Fruit fly (Drosophila melanogaster) whole organism, embryonic: ENCODE data around the gene Vlet.
A peak's percentile ranks its signal among the peaks of the same experiment; 100 is the strongest.

Experiments
- ATbp ChIP-seq: fragments of 200-800 bp; sonication (Bioruptor generic); optimal IDR thresholded peaks from 2 replicates; lab custom pipeline; 2017; ENCODE audit warnings: missing biosample characterization, mild to moderate bottlenecking, missing genetic modification characterization, missing genetic modification reagents
- Abd-B ChIP-seq: fragments of 200-800 bp; sonication (Bioruptor generic); optimal IDR thresholded peaks from 2 replicates; lab custom pipeline; 2018; ENCODE audit warnings: missing biosample characterization, mild to moderate bottlenecking, missing genetic modification characterization, moderate library complexity
- Atf6 ChIP-seq: fragments of 200-800 bp; sonication (Bioruptor generic); IDR thresholded peaks from 2 replicates; pipeline ENCODE4 v1.3.6; 2022; ENCODE audit warnings: missing biosample characterization, missing genetic modification characterization
- CG10543 ChIP-seq: fragments of 200-800 bp; sonication (Bioruptor generic); optimal IDR thresholded peaks from 3 replicates; lab custom pipeline; 2017; ENCODE audit warnings: missing biosample characterization, mild to moderate bottlenecking, missing genetic modification characterization, moderate library complexity
- CG10979 ChIP-seq: fragments of 200-800 bp; sonication (Bioruptor generic); optimal IDR thresholded peaks from 2 replicates; lab custom pipeline; 2018; ENCODE audit warnings: missing biosample characterization, mild to moderate bottlenecking, missing genetic modification characterization, moderate library complexity
- CG15011 ChIP-seq: fragments of 200-800 bp; sonication (Bioruptor generic); optimal IDR thresholded peaks from 3 replicates; lab custom pipeline; 2018; ENCODE audit warnings: missing biosample characterization, mild to moderate bottlenecking, missing genetic modification characterization
- CG15269 ChIP-seq: fragments of 200-800 bp; sonication (Bioruptor generic); optimal IDR thresholded peaks from 2 replicates; lab custom pipeline; 2018; ENCODE audit warnings: missing biosample characterization, mild to moderate bottlenecking, missing genetic modification characterization, moderate library complexity
- CG15696 ChIP-seq: fragments of 200-800 bp; sonication (Bioruptor generic); optimal IDR thresholded peaks from 2 replicates; lab custom pipeline; 2019; ENCODE audit warnings: missing biosample characterization, mild to moderate bottlenecking, missing genetic modification characterization, moderate library complexity
- CG1602 ChIP-seq: fragments of 200-800 bp; sonication (Bioruptor generic); optimal IDR thresholded peaks from 3 replicates; lab custom pipeline; 2016; ENCODE audit warnings: missing biosample characterization, missing genetic modification characterization
- CG1603 ChIP-seq: fragments of 200-800 bp; sonication (Bioruptor generic); optimal IDR thresholded peaks from 2 replicates; lab custom pipeline; 2019; ENCODE audit warnings: missing biosample characterization, mild to moderate bottlenecking, missing genetic modification characterization, moderate library complexity
- CG16863 ChIP-seq: fragments of 200-800 bp; sonication (Bioruptor generic); optimal IDR thresholded peaks from 3 replicates; lab custom pipeline; 2016; ENCODE audit warnings: missing biosample characterization, missing genetic modification characterization
- CG17186 ChIP-seq: fragments of 200-800 bp; sonication (Bioruptor generic); optimal IDR thresholded peaks from 3 replicates; lab custom pipeline; 2017; ENCODE audit warnings: missing biosample characterization, missing genetic modification reagents, missing genetic modification characterization
- CG17328 ChIP-seq: fragments of 200-800 bp; sonication (Bioruptor generic); IDR thresholded peaks from 2 replicates; pipeline ENCODE4 v1.3.6; 2022; ENCODE audit warnings: missing biosample characterization, missing genetic modification characterization
- CG2889 ChIP-seq: fragments of 200-800 bp; sonication (Bioruptor generic); IDR thresholded peaks from 3 replicates; pipeline ENCODE4 v1.3.6; 2022; ENCODE audit warnings: missing biosample characterization, missing genetic modification characterization
- CG30431 ChIP-seq: fragments of 200-800 bp; sonication (Bioruptor generic); optimal IDR thresholded peaks from 2 replicates; lab custom pipeline; 2017; ENCODE audit warnings: missing biosample characterization, missing genetic modification characterization
- CG31388 ChIP-seq: fragments of 200-800 bp; sonication (Bioruptor generic); optimal IDR thresholded peaks from 2 replicates; lab custom pipeline; 2016; ENCODE audit warnings: missing biosample characterization, missing genetic modification characterization
- CG32532 ChIP-seq: fragments of 200-800 bp; sonication (Bioruptor generic); IDR thresholded peaks from 2 replicates; pipeline ENCODE4 v1.3.6; 2022; ENCODE audit warnings: missing biosample characterization, missing genetic modification characterization
- CG33557 ChIP-seq: fragments of 200-800 bp; sonication (Bioruptor generic); optimal IDR thresholded peaks from 2 replicates; lab custom pipeline; 2019; ENCODE audit warnings: missing biosample characterization, mild to moderate bottlenecking, missing genetic modification characterization, moderate library complexity
- CG3838 ChIP-seq: fragments of 200-800 bp; sonication (Bioruptor generic); optimal IDR thresholded peaks from 3 replicates; lab custom pipeline; 2016; ENCODE audit warnings: missing biosample characterization, missing genetic modification characterization
- CG3995 ChIP-seq: fragments of 200-800 bp; sonication (Bioruptor generic); optimal IDR thresholded peaks from 3 replicates; lab custom pipeline; 2016; ENCODE audit warnings: missing biosample characterization, missing genetic modification characterization
- CG4328 ChIP-seq: fragments of 200-800 bp; sonication (Bioruptor generic); optimal IDR thresholded peaks from 3 replicates; lab custom pipeline; 2017; ENCODE audit warnings: missing biosample characterization, missing genetic modification reagents, missing genetic modification characterization
- CG4404 ChIP-seq: fragments of 200-800 bp; sonication (Bioruptor generic); IDR thresholded peaks from 2 replicates; pipeline ENCODE4 v1.3.6; 2022; ENCODE audit warnings: missing biosample characterization, missing genetic modification characterization
- CG4617 ChIP-seq: fragments of 200-800 bp; sonication (Bioruptor generic); optimal IDR thresholded peaks from 3 replicates; lab custom pipeline; 2016; ENCODE audit warnings: missing biosample characterization, missing genetic modification characterization, borderline replicate concordance
- CG6689 ChIP-seq: fragments of 200-800 bp; sonication (Bioruptor generic); IDR thresholded peaks from 2 replicates; pipeline ENCODE4 v1.3.6; 2022; ENCODE audit warnings: missing biosample characterization, missing genetic modification characterization
- CG6765 ChIP-seq: fragments of 200-800 bp; sonication (Bioruptor generic); optimal IDR thresholded peaks from 3 replicates; lab custom pipeline; 2017; ENCODE audit warnings: missing biosample characterization, mild to moderate bottlenecking, missing genetic modification characterization
- CG7357 ChIP-seq: fragments of 200-800 bp; sonication (Bioruptor generic); IDR thresholded peaks from 3 replicates; pipeline ENCODE4 v1.3.6; 2022; ENCODE audit warnings: missing biosample characterization, missing genetic modification characterization
- CG8281 ChIP-seq: fragments of 200-800 bp; sonication (Bioruptor generic); optimal IDR thresholded peaks from 2 replicates; lab custom pipeline; 2018; ENCODE audit warnings: missing biosample characterization, mild to moderate bottlenecking, missing genetic modification characterization, moderate library complexity
- CG8359 ChIP-seq: fragments of 200-800 bp; sonication (Bioruptor generic); optimal IDR thresholded peaks from 2 replicates; lab custom pipeline; 2017; ENCODE audit warnings: missing biosample characterization, mild to moderate bottlenecking, missing genetic modification characterization, borderline replicate concordance
- CG9437 ChIP-seq: fragments of 200-800 bp; sonication (Bioruptor generic); optimal IDR thresholded peaks from 2 replicates; lab custom pipeline; 2018; ENCODE audit warnings: missing biosample characterization, mild to moderate bottlenecking, missing genetic modification characterization
- CG9817 ChIP-seq: fragments of 200-800 bp; sonication (Bioruptor generic); optimal IDR thresholded peaks from 2 replicates; lab custom pipeline; 2018; ENCODE audit warnings: missing biosample characterization, mild to moderate bottlenecking, missing genetic modification characterization, moderate library complexity
- Dbx ChIP-seq: fragments of 200-800 bp; sonication (Bioruptor generic); IDR thresholded peaks from 3 replicates; pipeline ENCODE4 v1.3.6; 2022; ENCODE audit warnings: missing biosample characterization, missing genetic modification characterization
- Dp ChIP-seq: fragments of 200-800 bp; sonication (Bioruptor generic); optimal IDR thresholded peaks from 2 replicates; lab custom pipeline; 2018; ENCODE audit warnings: missing biosample characterization, mild to moderate bottlenecking, missing genetic modification characterization, moderate library complexity
- Eip74EF ChIP-seq, 2 experiments: fragments of 200-800 bp in 1 of 2; fragments of >200 bp in 1 of 2; sonication (Bioruptor generic) in 1 of 2; optimal IDR thresholded peaks; 2 replicates each; lab custom pipeline; 2017 to 2019; ENCODE audit warnings: missing biosample characterization in 2 of 2, missing genetic modification characterization in 2 of 2, mild to moderate bottlenecking in 1 of 2, moderate library complexity in 1 of 2
- Fer2 ChIP-seq: fragments of 200-800 bp; sonication (Bioruptor generic); optimal IDR thresholded peaks from 2 replicates; lab custom pipeline; 2018; ENCODE audit warnings: missing biosample characterization, mild to moderate bottlenecking, missing genetic modification characterization, moderate library complexity
- Hr3 ChIP-seq: fragments of 200-800 bp; sonication (Bioruptor generic); optimal IDR thresholded peaks from 3 replicates; lab custom pipeline; 2016; ENCODE audit warnings: missing biosample characterization, missing genetic modification characterization
- Lim3 ChIP-seq: fragments of 200-800 bp; sonication (Bioruptor generic); IDR thresholded peaks from 2 replicates; pipeline ENCODE4 v1.3.6; 2022; ENCODE audit warnings: missing biosample characterization, missing genetic modification characterization
- MESR4 ChIP-seq: fragments of 200-800 bp; sonication (Bioruptor generic); optimal IDR thresholded peaks from 2 replicates; lab custom pipeline; 2018; ENCODE audit warnings: missing biosample characterization, mild to moderate bottlenecking, missing genetic modification characterization, moderate library complexity
- Oaz ChIP-seq: fragments of 200-800 bp; sonication (Bioruptor generic); IDR thresholded peaks from 2 replicates; pipeline ENCODE4 v1.3.6; 2022; ENCODE audit warnings: missing biosample characterization, missing genetic modification characterization
- Opbp ChIP-seq: fragments of 200-800 bp; sonication (Bioruptor generic); IDR thresholded peaks from 3 replicates; pipeline ENCODE4 v1.3.6; 2022; ENCODE audit warnings: missing biosample characterization, missing genetic modification characterization; ENCODE audit not compliant: partially characterized antibody
- Sin3A ChIP-seq: fragments of >200 bp; optimal IDR thresholded peaks from 2 replicates; lab custom pipeline; 2018
- Sox100B ChIP-seq: fragments of 200-800 bp; sonication (Bioruptor generic); optimal IDR thresholded peaks from 3 replicates; lab custom pipeline; 2018; ENCODE audit warnings: missing biosample characterization, mild to moderate bottlenecking, missing genetic modification characterization
- al ChIP-seq: fragments of 200-800 bp; sonication (Bioruptor generic); IDR thresholded peaks from 2 replicates; pipeline ENCODE4 v1.3.6; 2022; ENCODE audit warnings: missing biosample characterization, missing genetic modification characterization
- caup ChIP-seq: fragments of 200-800 bp; sonication (Bioruptor generic); optimal IDR thresholded peaks from 3 replicates; lab custom pipeline; 2017; ENCODE audit warnings: missing biosample characterization, mild to moderate bottlenecking, missing genetic modification characterization, moderate library complexity; ENCODE audit not compliant: severe bottlenecking
- crp ChIP-seq, 2 experiments: fragments of 200-800 bp; sonication (Bioruptor generic); optimal IDR thresholded peaks; 2 replicates in 1 of 2; 3 replicates in 1 of 2; lab custom pipeline; 2017; ENCODE audit warnings: missing biosample characterization in 2 of 2, missing genetic modification characterization in 2 of 2, mild to moderate bottlenecking in 1 of 2, moderate library complexity in 1 of 2
- jumu ChIP-seq: fragments of 200-800 bp; sonication (Bioruptor generic); optimal IDR thresholded peaks from 3 replicates; lab custom pipeline; 2016; ENCODE audit warnings: missing biosample characterization, missing genetic modification characterization
- knrl ChIP-seq: fragments of 200-800 bp; sonication (Bioruptor generic); IDR thresholded peaks from 3 replicates; pipeline ENCODE4 v1.3.6; 2022; ENCODE audit warnings: missing biosample characterization, missing genetic modification characterization; ENCODE audit not compliant: partially characterized antibody
- seq ChIP-seq: fragments of 200-800 bp; sonication (Bioruptor generic); IDR thresholded peaks from 2 replicates; pipeline ENCODE4 v1.3.6; 2022; ENCODE audit warnings: missing biosample characterization, missing genetic modification characterization
- sima ChIP-seq: fragments of 200-800 bp; sonication (Bioruptor generic); optimal IDR thresholded peaks from 2 replicates; lab custom pipeline; 2016; ENCODE audit warnings: missing biosample characterization, missing genetic modification characterization
- tna ChIP-seq: fragments of 200-800 bp; sonication (Bioruptor generic); IDR thresholded peaks from 2 replicates; pipeline ENCODE4 v1.3.6; 2022; ENCODE audit warnings: missing biosample characterization, missing genetic modification characterization; ENCODE audit not compliant: partially characterized antibody

Vlet gene

DNA sequence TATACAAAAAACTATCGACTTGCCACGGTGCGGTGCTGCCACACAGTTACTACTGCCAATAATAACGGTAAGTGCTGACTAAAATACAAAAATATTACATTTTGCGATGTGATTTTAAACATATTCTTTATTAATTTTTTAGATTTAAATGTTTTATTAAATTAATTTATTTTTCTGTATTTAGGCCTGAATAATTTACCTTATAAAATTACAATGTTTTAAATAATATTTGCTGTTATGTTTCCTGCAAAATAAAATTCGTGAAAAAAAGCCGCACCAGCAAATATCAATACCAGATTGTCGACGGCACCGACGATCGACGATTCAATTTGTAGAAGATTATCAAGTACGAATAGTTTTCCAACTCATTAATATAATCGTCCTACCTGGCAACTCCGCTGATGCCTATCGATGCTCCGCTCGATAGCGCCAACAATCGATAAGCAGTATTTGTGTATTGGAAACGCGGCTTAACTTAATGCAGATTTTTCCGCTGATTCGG is at the start of gene Vlet, which contains the start of gene bif (continued):
- no peak for TF ChIP-seq tna (GFP tag; lab: Robert Waterston, UW)
- peak; percentile 58 for TF ChIP-seq CG10979
- TF ChIP-seq Fer2, result peak; percentile 25
- peak; percentile 41; the same call in 1 of the 2 replicates for TF ChIP-seq CG4404 (GFP tag; lab: Robert Waterston, UW)
- TF ChIP-seq CG6689 (GFP tag; lab: Robert Waterston, UW), result peak; percentile 49
- no peak for TF ChIP-seq Eip74EF (GFP tag; optimal IDR thresholded peaks at IDR 0.05; lab: Kevin White, UChicago)
- TF ChIP-seq CG3838 (GFP tag; lab: Kevin White, UChicago), result no peak
- TF ChIP-seq CG33557 (GFP tag; lab: Kevin White, UChicago), result peak; percentile 26
- peak; percentile 28 for TF ChIP-seq CG6765 (GFP tag; lab: Kevin White, UChicago)
- peak; percentile 42; the same call in 1 of the 2 replicates for TF ChIP-seq Atf6
- TF ChIP-seq Dbx (GFP tag; lab: Robert Waterston, UW), result 0 out of 3 replicates have a peak, but pooled peaks have one; percentile 48
- TF ChIP-seq Abd-B (GFP tag; lab: Kevin White, UChicago), result peak; percentile 69
- TF ChIP-seq CG7357 (GFP tag; lab: Robert Waterston, UW), result peak; percentile 18; the same call in 1 of the 3 replicates
- TF ChIP-seq CG4328 (GFP tag; lab: Kevin White, UChicago), result peak; percentile 62
- peak; percentile 23 for TF ChIP-seq CG15011
- TF ChIP-seq Dp (GFP tag; lab: Kevin White, UChicago), result peak; percentile 50
- no peak for TF ChIP-seq sima (GFP tag; lab: Kevin White, UChicago)
- peak; percentile 18 for TF ChIP-seq CG3995 (GFP tag; lab: Kevin White, UChicago)
- peak; percentile 18 for TF ChIP-seq CG17186 (GFP tag; lab: Kevin White, UChicago)
- TF ChIP-seq caup (GFP tag; lab: Kevin White, UChicago), result peak; percentile 64
- peak; percentile 70 for TF ChIP-seq CG10543 (GFP tag; lab: Kevin White, UChicago)
- TF ChIP-seq CG30431, result peak; percentile 32
- TF ChIP-seq CG4617, result peak; percentile 23
- TF ChIP-seq CG15696 (tag; lab: Kevin White, UChicago), result peak; percentile 56
- TF ChIP-seq Opbp (GFP tag; lab: Robert Waterston, UW), result peak; percentile 68
- TF ChIP-seq Sox100B (GFP tag; lab: Kevin White, UChicago), result peak; percentile 75
- TF ChIP-seq CG16863, result no peak
- TF ChIP-seq MESR4 (GFP tag; lab: Kevin White, UChicago), result no peak
- TF ChIP-seq CG8281 (tag; lab: Kevin White, UChicago), result peak; percentile 31
- peak; percentile 50; the same call in 2 of the 3 replicates for TF ChIP-seq knrl (GFP tag; lab: Robert Waterston, UW)
- TF ChIP-seq CG9437 (GFP tag; lab: Kevin White, UChicago), result peak; percentile 64
- TF ChIP-seq CG1602 (GFP tag; lab: Kevin White, UChicago), result peak; percentile 52
- no peak for TF ChIP-seq CG8359 (GFP tag; lab: Kevin White, UChicago)
- peak; percentile 25 for TF ChIP-seq jumu (GFP tag; lab: Kevin White, UChicago)
- no peak for TF ChIP-seq Lim3 (GFP tag; lab: Robert Waterston, UW)
- TF ChIP-seq CG9817, result peak; percentile 78
- peak; percentile 67 for TF ChIP-seq CG32532 (GFP tag; lab: Robert Waterston, UW)
- no peak for TF ChIP-seq CG17328 (GFP tag; lab: Robert Waterston, UW)
- peak; percentile 41 for TF ChIP-seq ATbp
- TF ChIP-seq CG2889, result no peak
- TF ChIP-seq Hr3, result peak; percentile 75
- peak; percentile 50; the same call in 1 of the 2 replicates for TF ChIP-seq seq (GFP tag; lab: Robert Waterston, UW)
- peak; percentile 78 for TF ChIP-seq CG15269 (tag; lab: Kevin White, UChicago)
- peak; percentile 45 for TF ChIP-seq al (GFP tag; lab: Robert Waterston, UW)
- TF ChIP-seq crp (GFP tag; optimal IDR thresholded peaks at IDR 0.05; lab: Kevin White, UChicago), result no peak
- TF ChIP-seq CG31388 (GFP tag; lab: Kevin White, UChicago), result peak; percentile 16
- no peak for TF ChIP-seq CG1603 (tag; lab: Kevin White, UChicago)
- peak; percentile 10 for TF ChIP-seq Sin3A (lab: Kevin White, UChicago)
- TF ChIP-seq Oaz, result no peak
